Fruit fly (Drosophila melanogaster): ENCODE results near the gene Dok.
A peak's percentile ranks its signal among the peaks of the same experiment; 100 is the strongest.

Gene Dok

DNA sequence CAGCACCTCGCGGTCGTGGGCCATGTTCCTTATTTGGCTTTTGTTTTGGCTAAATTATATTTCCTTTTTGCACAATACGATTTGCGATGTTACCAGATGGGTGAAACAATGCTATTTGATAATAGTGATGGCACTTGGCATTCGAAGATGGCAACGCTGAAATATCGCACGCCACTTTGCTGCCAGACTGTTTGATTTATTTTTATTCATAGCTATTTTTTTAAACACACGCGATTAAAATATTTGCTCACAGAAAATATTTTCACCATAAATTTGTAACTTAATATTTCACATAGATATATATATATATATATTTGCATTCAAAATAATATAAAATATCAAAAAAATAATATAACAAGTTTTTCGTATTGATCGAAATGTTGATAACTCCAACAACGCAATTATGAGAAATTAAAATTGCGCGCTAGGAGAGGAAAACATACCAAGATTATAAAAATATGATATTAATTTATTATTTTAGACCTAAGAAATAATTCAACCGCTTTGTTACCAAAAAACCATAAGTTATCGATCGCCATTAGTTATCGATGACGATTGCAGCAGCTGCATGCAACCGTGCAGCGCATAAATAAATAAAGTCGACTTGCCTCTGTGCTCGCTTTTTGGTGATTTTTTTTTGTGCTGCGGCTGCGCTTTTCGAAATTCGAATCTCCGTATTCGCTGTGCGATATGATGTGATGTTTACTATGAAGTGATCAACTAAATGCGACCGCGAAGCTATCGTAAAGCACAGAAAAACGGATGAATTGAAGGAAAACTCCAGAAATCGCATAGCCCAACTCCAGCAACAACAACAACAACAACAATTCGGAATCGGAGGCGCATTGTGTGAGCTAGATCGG lies at the start of gene Dok, which contains the start of gene Atg5:
Gene Dok (plus strand): TSS at position 566 of the 863 bp plus-strand sequence.
Gene Atg5 (minus strand): TSS at position 122 of the 863 bp plus-strand sequence.
- TF ChIP-seq cic (GFP tag; optimal IDR thresholded peaks at IDR 0.05) (no peak), toe (GFP tag; optimal IDR thresholded peaks at IDR 0.05) (peak; percentile 19), Crg-1 (GFP tag; optimal IDR thresholded peaks at IDR 0.05) (peak; percentile 3), CG7101 (tag; optimal IDR thresholded peaks at IDR 0.05) (peak; percentile 2), CG14711 (tag; optimal IDR thresholded peaks at IDR 0.05) (peak; percentile 44), CG1620 (GFP tag; optimal IDR thresholded peaks at IDR 0.05) (peak; percentile 36), CG33017 (tag; optimal IDR thresholded peaks at IDR 0.05) (no peak), Clk (GFP tag; optimal IDR thresholded peaks at IDR 0.05) (no peak), CG5204 (GFP tag; optimal IDR thresholded peaks at IDR 0.05) (no peak), Mnt (GFP tag; optimal IDR thresholded peaks at IDR 0.05) (no peak), CG7045 (GFP tag; optimal IDR thresholded peaks at IDR 0.05) (no peak), pad (GFP tag; optimal IDR thresholded peaks at IDR 0.05) (no peak), CG12768 (GFP tag; optimal IDR thresholded peaks at IDR 0.05) (no peak), cnc (optimal IDR thresholded peaks at IDR 0.05) (no peak), bab1 (GFP tag; optimal IDR thresholded peaks at IDR 0.05) (no peak), ovo (GFP tag; optimal IDR thresholded peaks at IDR 0.05) (no peak), CG11617 (GFP tag; optimal IDR thresholded peaks at IDR 0.05) (no peak), Hr96 (GFP tag; optimal IDR thresholded peaks at IDR 0.05) (no peak), kay (GFP tag; ENCODE audit: borderline replicate concordance) (no peak), tj (GFP tag; optimal IDR thresholded peaks at IDR 0.05) (peak; percentile 69)

DNA sequence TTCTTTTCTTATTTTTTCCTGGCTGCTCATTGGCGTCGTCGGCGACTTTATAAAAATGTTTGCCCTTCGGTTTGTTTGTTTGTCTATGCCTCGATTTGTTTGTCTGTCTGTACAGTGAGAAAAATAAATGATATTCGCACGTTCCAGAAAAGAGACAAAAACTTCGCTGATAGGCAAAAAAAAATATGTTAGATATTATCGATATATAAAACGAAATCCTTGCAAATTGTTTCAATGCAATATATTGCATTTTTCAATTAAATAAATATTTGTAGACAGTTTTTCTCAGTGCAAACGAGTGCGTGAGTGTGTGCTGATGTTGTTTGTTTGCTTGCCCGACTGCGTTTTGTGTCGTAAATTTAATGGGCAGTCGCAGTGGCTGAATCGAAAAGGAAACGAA lies 47.0 kb upstream of the Dok start:
- TF ChIP-seq ovo (GFP tag; optimal IDR thresholded peaks at IDR 0.05): no peak
- no peak for TF ChIP-seq CG5204 (GFP tag; optimal IDR thresholded peaks at IDR 0.05)
- no peak for TF ChIP-seq CG7101 (tag; optimal IDR thresholded peaks at IDR 0.05)

- TF ChIP-seq Hr96 (GFP tag; optimal IDR thresholded peaks at IDR 0.05): no peak
- no peak for TF ChIP-seq toe (GFP tag; optimal IDR thresholded peaks at IDR 0.05)
Observed at dm6 chrX:7284964-7285363, 39.0 kb upstream of the Dok start.

DNA sequence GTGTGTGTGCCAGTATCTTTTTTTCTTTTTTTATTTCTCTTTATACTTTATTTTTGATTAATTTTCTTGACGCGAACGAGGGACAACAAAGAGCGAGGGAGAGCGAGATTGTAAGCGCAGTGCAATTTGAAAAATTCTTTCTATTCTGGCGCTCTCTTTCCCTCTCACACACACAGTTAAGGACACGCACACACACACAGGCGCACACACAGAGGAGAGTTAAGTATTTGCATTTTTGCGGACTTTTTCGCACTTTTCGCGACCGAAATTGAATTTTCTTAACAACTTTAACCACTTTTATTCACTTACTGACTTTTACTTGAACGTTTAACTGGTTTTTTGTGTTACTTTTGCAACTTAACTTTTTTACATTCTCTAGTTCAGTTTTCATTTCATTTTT lies 38.6 kb upstream of the Dok start:
- TF ChIP-seq Hr96 (GFP tag; optimal IDR thresholded peaks at IDR 0.05) (no peak), kay (GFP tag; ENCODE audit: borderline replicate concordance) (no peak), toe (GFP tag; optimal IDR thresholded peaks at IDR 0.05) (no peak), cic (GFP tag; optimal IDR thresholded peaks at IDR 0.05) (no peak), ovo (GFP tag; optimal IDR thresholded peaks at IDR 0.05) (no peak), CG5204 (GFP tag; optimal IDR thresholded peaks at IDR 0.05) (no peak), CG7045 (GFP tag; optimal IDR thresholded peaks at IDR 0.05) (no peak), CG1620 (GFP tag; optimal IDR thresholded peaks at IDR 0.05) (no peak), bab1 (GFP tag; optimal IDR thresholded peaks at IDR 0.05) (no peak), Crg-1 (GFP tag; optimal IDR thresholded peaks at IDR 0.05) (no peak), CG33017 (tag; optimal IDR thresholded peaks at IDR 0.05) (no peak), Mnt (GFP tag; optimal IDR thresholded peaks at IDR 0.05) (no peak), CG11617 (GFP tag; optimal IDR thresholded peaks at IDR 0.05) (no peak), CG12768 (GFP tag; optimal IDR thresholded peaks at IDR 0.05) (no peak), CG14711 (tag; optimal IDR thresholded peaks at IDR 0.05) (no peak), tj (GFP tag; optimal IDR thresholded peaks at IDR 0.05) (no peak)

dm6 chrX:7285995-7286985 lies 37.7 kb upstream of the Dok start, which contains the start of gene CG2059:
CG2059 (plus strand) TSS chrX:7286358.
- TF ChIP-seq CG11617 (GFP tag; optimal IDR thresholded peaks at IDR 0.05) (peak; percentile 66), Crg-1 (GFP tag; optimal IDR thresholded peaks at IDR 0.05) (no peak), Clk (GFP tag; optimal IDR thresholded peaks at IDR 0.05) (no peak), Mnt (GFP tag; optimal IDR thresholded peaks at IDR 0.05) (peak; percentile 30), CG33017 (tag; optimal IDR thresholded peaks at IDR 0.05) (peak; percentile 54), kay (GFP tag; ENCODE audit: borderline replicate concordance) (no peak), CG7045 (GFP tag; optimal IDR thresholded peaks at IDR 0.05) (peak; percentile 18), ovo (GFP tag; optimal IDR thresholded peaks at IDR 0.05) (peak; percentile 76), pad (GFP tag; optimal IDR thresholded peaks at IDR 0.05) (peak; percentile 95), CG1620 (GFP tag; optimal IDR thresholded peaks at IDR 0.05) (peak; percentile 69), CG7101 (tag; optimal IDR thresholded peaks at IDR 0.05) (peak; percentile 70), bab1 (GFP tag; optimal IDR thresholded peaks at IDR 0.05) (peak; percentile 67), toe (GFP tag; optimal IDR thresholded peaks at IDR 0.05) (peak; percentile 29), Hr96 (GFP tag; optimal IDR thresholded peaks at IDR 0.05) (peak; percentile 52), CG14711 (tag; optimal IDR thresholded peaks at IDR 0.05) (peak; percentile 62), tj (GFP tag; optimal IDR thresholded peaks at IDR 0.05) (peak; percentile 4), CG5204 (GFP tag; optimal IDR thresholded peaks at IDR 0.05) (peak; percentile 64), cic (GFP tag; optimal IDR thresholded peaks at IDR 0.05) (no peak), cnc (optimal IDR thresholded peaks at IDR 0.05) (peak; percentile 34 to 59), CG12768 (GFP tag; optimal IDR thresholded peaks at IDR 0.05) (no peak)
